Worm (Caenorhabditis elegans) whole organism, L1 larva: ENCODE results near the gene C06A1.7.
A peak's percentile ranks its signal among the peaks of the same experiment; 100 is the strongest.

Experiments used
- C04F5.9 ChIP-seq: sonication (generic microtip); optimal IDR thresholded peaks from 2 replicates; lab custom pipeline; 2016; ENCODE audit warnings: missing genetic modification characterization, missing compliant biosample characterization
- C16A3.4 ChIP-seq: fragments of 150-350 bp; optimal IDR thresholded peaks from 2 replicates; lab custom pipeline; 2014; ENCODE audit warnings: missing biosample characterization, missing genetic modification characterization
- C34B4.2 ChIP-seq: sonication (generic microtip); optimal IDR thresholded peaks from 2 replicates; lab custom pipeline; 2017; ENCODE audit warnings: mild to moderate bottlenecking, missing genetic modification characterization, missing compliant biosample characterization
- alr-1 ChIP-seq: fragments of 200-800 bp; sonication (Bioruptor generic); optimal IDR thresholded peaks from 2 replicates; lab custom pipeline; 2018; ENCODE audit warnings: borderline replicate concordance, mild to moderate bottlenecking, missing genetic modification characterization, missing compliant biosample characterization
- aly-2 ChIP-seq: fragments of 150-350 bp; optimal IDR thresholded peaks from 2 replicates; lab custom pipeline; 2014; ENCODE audit warnings: missing biosample characterization, missing genetic modification characterization
- ama-1 ChIP-seq: fragments of 150-350 bp; optimal IDR thresholded peaks from 2 replicates; lab custom pipeline; 2014
- blmp-1 ChIP-seq: fragments of 150-350 bp; optimal IDR thresholded peaks from 2 replicates; lab custom pipeline; 2014; ENCODE audit warnings: missing biosample characterization, missing genetic modification characterization
- ceh-8 ChIP-seq: fragments of 200-800 bp; sonication (Bioruptor generic); optimal IDR thresholded peaks from 2 replicates; lab custom pipeline; 2018; ENCODE audit warnings: mild to moderate bottlenecking, missing genetic modification characterization, moderate library complexity, missing compliant biosample characterization
- ceh-82 ChIP-seq, 3 experiments: fragments of 150-350 bp in 1 of 3; sonication (generic microtip) in 2 of 3; optimal IDR thresholded peaks; 2 replicates each; lab custom pipeline; 2014 to 2017; ENCODE audit warnings: missing biosample characterization in 3 of 3, missing genetic modification characterization in 3 of 3
- ces-1 ChIP-seq: fragments of 150-350 bp; optimal IDR thresholded peaks from 2 replicates; lab custom pipeline; 2014; ENCODE audit warnings: missing biosample characterization, missing genetic modification reagents, missing genetic modification characterization
- efl-1 ChIP-seq, 4 experiments: fragments of 150-350 bp; optimal IDR thresholded peaks in 3 of 4; peaks in 1 of 4; 1 replicate in 1 of 4; 2 replicates in 3 of 4; lab custom pipeline; 2014; ENCODE audit warnings: missing biosample characterization in 2 of 4, missing genetic modification characterization in 2 of 4, missing genetic modification reagents in 2 of 4
- efl-3 ChIP-seq: fragments of 200-800 bp; sonication (Bioruptor generic); optimal IDR thresholded peaks from 2 replicates; lab custom pipeline; 2018; ENCODE audit warnings: mild to moderate bottlenecking, missing genetic modification characterization, missing compliant biosample characterization
- egl-27 ChIP-seq, 2 experiments: fragments of 150-350 bp in 1 of 2; sonication (generic microtip); optimal IDR thresholded peaks; 3 replicates each; lab custom pipeline; 2017 to 2018; ENCODE audit warnings: missing biosample characterization in 2 of 2, missing genetic modification characterization in 2 of 2, missing genetic modification reagents in 2 of 2
- elt-2 ChIP-seq: sonication (generic microtip); optimal IDR thresholded peaks from 2 replicates; lab custom pipeline; 2016; ENCODE audit warnings: missing genetic modification characterization, mild to moderate bottlenecking, inconsistent platforms, missing compliant biosample characterization, missing genetic modification reagents
- fkh-10 ChIP-seq: sonication (generic microtip); optimal IDR thresholded peaks from 2 replicates; lab custom pipeline; 2017; ENCODE audit warnings: missing biosample characterization, missing genetic modification reagents, missing genetic modification characterization
- fkh-4 ChIP-seq: sonication (generic microtip); optimal IDR thresholded peaks from 2 replicates; lab custom pipeline; 2016; ENCODE audit warnings: missing compliant biosample characterization, missing genetic modification characterization, borderline replicate concordance
- fos-1 ChIP-seq: fragments of 150-350 bp; optimal IDR thresholded peaks from 2 replicates; lab custom pipeline; 2014; ENCODE audit warnings: missing biosample characterization, missing genetic modification characterization
- grh-1 ChIP-seq: fragments of 200-800 bp; sonication (Bioruptor generic); IDR thresholded peaks from 2 replicates; pipeline ENCODE4 v1.3.6; 2022; ENCODE audit warnings: missing genetic modification reagents, missing genetic modification characterization, missing compliant biosample characterization
- hlh-17 ChIP-seq: fragments of 200-800 bp; sonication (Bioruptor generic); optimal IDR thresholded peaks from 2 replicates; lab custom pipeline; 2018; ENCODE audit warnings: missing genetic modification characterization, mild to moderate bottlenecking, missing compliant biosample characterization, moderate library complexity, borderline replicate concordance
- irx-1 ChIP-seq: sonication (generic microtip); optimal IDR thresholded peaks from 2 replicates; lab custom pipeline; 2016; ENCODE audit warnings: missing genetic modification characterization, missing compliant biosample characterization
- lin-14 ChIP-seq: fragments of 200-800 bp; sonication (Bioruptor generic); optimal IDR thresholded peaks from 2 replicates; lab custom pipeline; 2018; ENCODE audit warnings: mild to moderate bottlenecking, missing genetic modification characterization, moderate library complexity, missing compliant biosample characterization
- lin-39 ChIP-seq: fragments of 150-350 bp; optimal IDR thresholded peaks from 2 replicates; lab custom pipeline; 2014; ENCODE audit warnings: missing biosample characterization, missing genetic modification reagents, missing genetic modification characterization
- lsy-2 ChIP-seq, 2 experiments: fragments of 150-350 bp; optimal IDR thresholded peaks; 2 replicates each; lab custom pipeline; 2014; ENCODE audit warnings: missing biosample characterization in 2 of 2, missing genetic modification characterization in 2 of 2
- mef-2 ChIP-seq: fragments of 150-350 bp; optimal IDR thresholded peaks from 2 replicates; lab custom pipeline; 2014; ENCODE audit warnings: missing biosample characterization, missing genetic modification characterization
- mep-1 ChIP-seq: fragments of 150-350 bp; optimal IDR thresholded peaks from 2 replicates; lab custom pipeline; 2014; ENCODE audit warnings: missing biosample characterization, missing genetic modification characterization
- nhr-19 ChIP-seq: fragments of 200-800 bp; sonication (Bioruptor generic); conservative IDR thresholded peaks from 2 replicates; pipeline ENCODE4 v1.3.6; 2022; ENCODE audit warnings: missing genetic modification characterization, missing compliant biosample characterization
- nhr-20 ChIP-seq: sonication (generic microtip); optimal IDR thresholded peaks from 2 replicates; lab custom pipeline; 2016; ENCODE audit warnings: mild to moderate bottlenecking, missing genetic modification characterization, missing compliant biosample characterization
- nhr-237 ChIP-seq: fragments of 150-350 bp; optimal IDR thresholded peaks from 2 replicates; lab custom pipeline; 2014; ENCODE audit warnings: missing biosample characterization, missing genetic modification characterization
- nhr-47 ChIP-seq: sonication (generic microtip); optimal IDR thresholded peaks from 2 replicates; lab custom pipeline; 2016; ENCODE audit warnings: mild to moderate bottlenecking, missing genetic modification characterization, moderate library complexity, missing compliant biosample characterization
- pag-3 ChIP-seq: sonication (generic microtip); optimal IDR thresholded peaks from 2 replicates; lab custom pipeline; 2017; ENCODE audit warnings: missing genetic modification characterization, mild to moderate bottlenecking, missing compliant biosample characterization, antibody characterized with exemption, borderline replicate concordance; ENCODE audit not compliant: insufficient read depth
- pax-3 ChIP-seq: fragments of 200-800 bp; sonication (Bioruptor generic); optimal IDR thresholded peaks from 2 replicates; lab custom pipeline; 2018; ENCODE audit warnings: mild to moderate bottlenecking, missing genetic modification characterization, moderate library complexity, missing compliant biosample characterization
- rnt-1 ChIP-seq: sonication (generic microtip); optimal IDR thresholded peaks from 2 replicates; lab custom pipeline; 2016; ENCODE audit warnings: mild to moderate bottlenecking, missing genetic modification characterization, moderate library complexity, missing compliant biosample characterization
- snpc-4 ChIP-seq: fragments of 150-350 bp; optimal IDR thresholded peaks from 2 replicates; lab custom pipeline; 2014; ENCODE audit warnings: missing biosample characterization, missing genetic modification characterization
- snu-23 ChIP-seq: sonication (generic microtip); optimal IDR thresholded peaks from 2 replicates; lab custom pipeline; 2016; ENCODE audit warnings: missing genetic modification characterization, missing compliant biosample characterization
- sox-4 ChIP-seq: sonication (generic microtip); optimal IDR thresholded peaks from 2 replicates; lab custom pipeline; 2016; ENCODE audit warnings: missing genetic modification characterization, missing compliant biosample characterization
- sup-37 ChIP-seq: fragments of 200-800 bp; sonication (Bioruptor generic); optimal IDR thresholded peaks from 2 replicates; lab custom pipeline; 2018; ENCODE audit warnings: mild to moderate bottlenecking, missing genetic modification characterization, missing compliant biosample characterization
- swsn-7 ChIP-seq: sonication (generic microtip); optimal IDR thresholded peaks from 2 replicates; lab custom pipeline; 2016; ENCODE audit warnings: missing genetic modification characterization, missing compliant biosample characterization
- tbx-2 ChIP-seq: sonication (generic microtip); optimal IDR thresholded peaks from 2 replicates; lab custom pipeline; 2016; ENCODE audit warnings: missing genetic modification characterization, missing compliant biosample characterization
- tlp-1 ChIP-seq: fragments of 150-350 bp; optimal IDR thresholded peaks from 2 replicates; lab custom pipeline; 2014; ENCODE audit warnings: missing biosample characterization, missing genetic modification characterization
- unc-130 ChIP-seq: fragments of 150-350 bp; optimal IDR thresholded peaks from 2 replicates; lab custom pipeline; 2017; ENCODE audit warnings: missing biosample characterization, missing genetic modification characterization, inconsistent platforms
- unc-86 ChIP-seq: sonication (generic microtip); optimal IDR thresholded peaks from 2 replicates; lab custom pipeline; 2016; ENCODE audit warnings: missing genetic modification characterization, missing compliant biosample characterization
- unc-98 ChIP-seq: fragments of 200-800 bp; sonication (Bioruptor generic); IDR thresholded peaks from 2 replicates; pipeline ENCODE4 v1.3.6; 2022; ENCODE audit warnings: missing genetic modification characterization, missing compliant biosample characterization
- vab-15 ChIP-seq: sonication (generic microtip); optimal IDR thresholded peaks from 2 replicates; lab custom pipeline; 2017; ENCODE audit warnings: missing genotype, mild to moderate bottlenecking, missing genetic modification characterization, missing compliant biosample characterization
- xbp-1 ChIP-seq: sonication (generic microtip); optimal IDR thresholded peaks from 2 replicates; lab custom pipeline; 2016; ENCODE audit warnings: missing genetic modification characterization, missing compliant biosample characterization
- ztf-4 ChIP-seq: fragments of 150-350 bp; optimal IDR thresholded peaks from 2 replicates; lab custom pipeline; 2014; ENCODE audit warnings: missing biosample characterization, missing genetic modification characterization

Gene C06A1.7

ce11 chrII:10550872-10551647, 13.6 kb upstream of the C06A1.7 start (continued):
- no peak for TF ChIP-seq efl-1 (optimal IDR thresholded peaks at IDR 0.05; lab: Kevin White, UChicago)
- TF ChIP-seq efl-1 (GFP tag; optimal IDR thresholded peaks at IDR 0.05 in 1 of 2; lab: Kevin White, UChicago) = peak in 1 of 2 experiments; percentile 16
- TF ChIP-seq snu-23 (GFP tag; lab: Kevin White, UChicago) = peak; percentile 12
- peak; percentile 23 for TF ChIP-seq swsn-7 (tag; lab: Kevin White, UChicago)
- TF ChIP-seq mep-1 (tag; lab: Kevin White, UChicago) = peak; percentile 54
- TF ChIP-seq elt-2 (tag; lab: Kevin White, UChicago) = peak; percentile 9
- TF ChIP-seq ztf-4 (tag; lab: Kevin White, UChicago) = peak; percentile 23
- no peak for TF ChIP-seq pag-3 (tag; lab: Kevin White, UChicago)
- TF ChIP-seq tlp-1 (tag; lab: Kevin White, UChicago) = no peak
- peak; percentile 12 for TF ChIP-seq unc-130 (tag; lab: Kevin White, UChicago)
- TF ChIP-seq lin-39 (tag; lab: Kevin White, UChicago) = peak; percentile 12
- TF ChIP-seq nhr-19 (GFP tag; lab: Robert Waterston, UW) = 0 out of 2 replicates have a peak, but pooled peaks have one; percentile 19
- peak; percentile 28 for TF ChIP-seq blmp-1 (tag; lab: Kevin White, UChicago)
- no peak for TF ChIP-seq C16A3.4 (tag; lab: Kevin White, UChicago)
- peak; percentile 38 for TF ChIP-seq nhr-47
- peak; percentile 14 to 26 for TF ChIP-seq lsy-2 (tag; optimal IDR thresholded peaks at IDR 0.05; lab: Kevin White, UChicago)
- peak; percentile 39 for TF ChIP-seq nhr-20 (tag; lab: Kevin White, UChicago)
- TF ChIP-seq lin-14 (GFP tag; lab: Kevin White, UChicago) = peak; percentile 1
- TF ChIP-seq, all 84 proteins: peak for 26

- TF ChIP-seq rnt-1 (tag; lab: Kevin White, UChicago) (peak; percentile 88), fos-1 (tag; lab: Kevin White, UChicago) (peak; percentile 91), aly-2 (tag; lab: Kevin White, UChicago) (peak; percentile 97), egl-27 (tag; optimal IDR thresholded peaks at IDR 0.05; lab: Kevin White, UChicago) (peak; percentile 75 to 94), tlp-1 (tag; lab: Kevin White, UChicago) (no peak), ceh-8 (GFP tag; lab: Kevin White, UChicago) (peak; percentile 85), snu-23 (GFP tag; lab: Kevin White, UChicago) (peak; percentile 97), sup-37 (peak; percentile 55), ztf-4 (tag; lab: Kevin White, UChicago) (peak; percentile 95), grh-1 (peak; percentile 93), nhr-47 (peak; percentile 97), unc-98 (no peak), snpc-4 (tag; lab: Kevin White, UChicago) (peak; percentile 77), C04F5.9 (peak; percentile 82), nhr-237 (tag; lab: Kevin White, UChicago) (peak; percentile 92), ceh-82 (tag; optimal IDR thresholded peaks at IDR 0.05; lab: Kevin White, UChicago) (peak; percentile 81 to 88 (median 87)), nhr-19 (GFP tag; lab: Robert Waterston, UW) (peak; percentile 94), ama-1 (lab: Kevin White, UChicago) (peak; percentile 97), unc-86 (peak; percentile 96), hlh-17 (GFP tag; lab: Kevin White, UChicago) (no peak), lsy-2 (tag; optimal IDR thresholded peaks at IDR 0.05; lab: Kevin White, UChicago) (peak; percentile 92 to 96), mef-2 (peak; percentile 94), lin-14 (GFP tag; lab: Kevin White, UChicago) (peak; percentile 99), efl-3 (GFP tag; lab: Kevin White, UChicago) (peak; percentile 33), ces-1 (no peak), sox-4 (tag; lab: Kevin White, UChicago) (peak; percentile 72), tbx-2 (peak; percentile 98), pax-3 (tag; lab: Kevin White, UChicago) (peak; percentile 88), fkh-10 (GFP tag; lab: Kevin White, UChicago) (peak; percentile 81), C34B4.2 (tag; lab: Kevin White, UChicago) (no peak), xbp-1 (tag; lab: Kevin White, UChicago) (peak; percentile 90), alr-1 (no peak), vab-15 (tag; lab: Kevin White, UChicago) (peak; percentile 21), irx-1 (tag; lab: Kevin White, UChicago) (peak; percentile 91), fkh-4 (tag; lab: Kevin White, UChicago) (no peak)
These were observed 12.5 kb upstream of the C06A1.7 start for ce11 chrII:10551985-10552736.
